Fruit fly (Drosophila melanogaster): ENCODE measurements around the gene Ugt36D1.

Ugt36D1 gene

DNA sequence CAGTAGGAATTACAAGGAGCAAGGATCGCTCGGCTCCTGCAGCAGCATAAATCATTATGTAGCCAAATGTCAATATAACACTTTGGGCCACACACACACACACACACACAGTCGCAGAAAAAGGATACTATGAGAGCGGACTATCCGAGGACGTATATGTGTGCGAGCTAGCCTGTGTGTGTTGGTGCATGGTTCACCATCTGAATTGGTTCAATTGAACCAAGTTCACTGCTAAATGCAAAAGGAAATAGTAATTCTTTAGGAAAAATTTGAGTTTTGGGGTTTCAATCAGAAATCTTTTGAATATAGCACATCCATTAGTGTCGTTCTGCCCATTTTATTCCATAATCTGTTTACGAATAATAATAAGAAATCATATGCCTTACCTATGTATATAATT is 22.8 kb downstream of the Ugt36D1 start:
- TF ChIP-seq rn (GFP tag; IDR thresholded peaks at IDR 0.05) (no peak), CG8159 (tag; optimal IDR thresholded peaks at IDR 0.05) (no peak), CG14655 (GFP tag; optimal IDR thresholded peaks at IDR 0.05) (no peak), CG4496 (GFP tag; IDR thresholded peaks at IDR 0.05) (no peak), Snoo (tag; optimal IDR thresholded peaks at IDR 0.05) (no peak), CG12605 (GFP tag; IDR thresholded peaks at IDR 0.05) (no peak), CG15710 (tag; optimal IDR thresholded peaks at IDR 0.05) (no peak), CG17806 (tag; optimal IDR thresholded peaks at IDR 0.05) (no peak), Pif1B (GFP tag; optimal IDR thresholded peaks at IDR 0.05) (no peak), CG32121 (GFP tag; IDR thresholded peaks at IDR 0.05) (no peak), CG9948 (tag; optimal IDR thresholded peaks at IDR 0.05) (no peak)

DNA sequence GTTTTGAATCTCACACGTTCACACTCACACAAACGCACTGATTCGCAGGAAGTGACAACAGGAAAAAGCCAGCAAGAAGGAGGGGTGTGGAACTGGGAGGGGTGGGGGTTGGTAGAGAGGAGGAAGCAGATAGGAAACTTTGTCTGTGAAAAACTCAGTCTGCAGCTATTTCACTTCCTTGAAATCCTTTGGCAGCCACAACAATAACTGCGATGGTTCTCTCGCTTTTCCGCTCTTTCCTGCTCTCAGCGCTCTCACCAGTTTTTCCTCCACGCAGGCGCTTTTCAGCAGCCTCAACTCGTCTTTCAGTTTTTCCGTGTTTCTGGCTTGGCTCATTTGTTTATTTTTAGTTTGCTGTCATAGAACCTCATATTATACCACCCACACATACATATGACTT is 23.5 kb downstream of the Ugt36D1 start:
- no peak for TF ChIP-seq Snoo (tag; optimal IDR thresholded peaks at IDR 0.05)
- TF ChIP-seq CG32121 (GFP tag; IDR thresholded peaks at IDR 0.05), result no peak
- TF ChIP-seq fd96Ca (GFP tag; IDR thresholded peaks at IDR 0.05), result no peak
- no peak for TF ChIP-seq CG13204 (GFP tag; optimal IDR thresholded peaks at IDR 0.05)
- no peak for TF ChIP-seq CG8159 (tag; optimal IDR thresholded peaks at IDR 0.05)
- TF ChIP-seq Pif1A (GFP tag; optimal IDR thresholded peaks at IDR 0.05), result no peak
- no peak for TF ChIP-seq EcR (GFP tag; optimal IDR thresholded peaks at IDR 0.05)
- TF ChIP-seq CG17806 (tag; optimal IDR thresholded peaks at IDR 0.05), result no peak
- no peak for TF ChIP-seq CG14655 (GFP tag; optimal IDR thresholded peaks at IDR 0.05)
- TF ChIP-seq CG4496 (GFP tag; IDR thresholded peaks at IDR 0.05), result no peak
- TF ChIP-seq CG10348 (GFP tag; IDR thresholded peaks at IDR 0.05), result no peak
- TF ChIP-seq gl (tag; optimal IDR thresholded peaks at IDR 0.05), result no peak
- no peak for TF ChIP-seq CG34367 (tag; optimal IDR thresholded peaks at IDR 0.05)
- no peak for TF ChIP-seq Ets98B (GFP tag; IDR thresholded peaks at IDR 0.05)
- TF ChIP-seq CG15710 (tag; optimal IDR thresholded peaks at IDR 0.05), result no peak
- no peak for TF ChIP-seq CG12605 (GFP tag; IDR thresholded peaks at IDR 0.05)
- no peak for TF ChIP-seq CG9948 (tag; optimal IDR thresholded peaks at IDR 0.05)

- TF ChIP-seq CG4496 (GFP tag; IDR thresholded peaks at IDR 0.05) (no peak), CG17806 (tag; optimal IDR thresholded peaks at IDR 0.05) (no peak), Pif1B (GFP tag; optimal IDR thresholded peaks at IDR 0.05) (no peak), CG15710 (tag; optimal IDR thresholded peaks at IDR 0.05) (no peak), CG13204 (GFP tag; optimal IDR thresholded peaks at IDR 0.05) (no peak), CG9948 (tag; optimal IDR thresholded peaks at IDR 0.05) (no peak)
Observed at dm6 chr2L:18852249-18852648, 28.9 kb downstream of the Ugt36D1 start.

DNA sequence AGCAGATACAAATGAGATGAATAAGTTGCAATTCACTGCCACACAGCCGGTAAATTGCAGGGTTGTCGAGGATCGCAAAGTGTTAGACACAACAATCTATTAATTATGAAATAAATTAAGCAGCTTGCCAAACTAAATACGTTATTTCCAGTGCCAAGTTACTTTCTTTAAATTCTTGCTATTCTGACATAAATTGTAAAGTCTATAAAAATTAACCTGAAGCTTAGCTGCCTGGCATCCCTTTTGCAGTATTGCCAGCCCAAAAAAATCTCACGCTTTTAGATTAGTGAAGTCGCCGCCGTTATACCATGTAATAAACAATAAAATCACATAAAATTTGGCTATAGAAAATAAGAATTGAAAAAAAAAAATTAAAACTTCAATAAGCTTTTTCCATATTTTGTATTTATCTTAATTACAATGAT is 34.3 kb downstream of the Ugt36D1 start:
- TF ChIP-seq CG9948 (tag; optimal IDR thresholded peaks at IDR 0.05) (peak; percentile 94), CG10348 (GFP tag; IDR thresholded peaks at IDR 0.05) (peak; percentile 83), D1 (tag; optimal IDR thresholded peaks at IDR 0.05) (peak; percentile 62), Pif1B (GFP tag; optimal IDR thresholded peaks at IDR 0.05) (peak; percentile 92), CG15710 (tag; optimal IDR thresholded peaks at IDR 0.05) (peak; percentile 95), CG14655 (GFP tag; optimal IDR thresholded peaks at IDR 0.05) (peak; percentile 95), CG8301 (tag; optimal IDR thresholded peaks at IDR 0.05) (peak; percentile 95), rn (GFP tag; IDR thresholded peaks at IDR 0.05) (peak; percentile 82), CG32121 (GFP tag; IDR thresholded peaks at IDR 0.05) (peak; percentile 95), CG12605 (GFP tag; IDR thresholded peaks at IDR 0.05) (peak; percentile 95), fd96Ca (GFP tag; IDR thresholded peaks at IDR 0.05) (peak; percentile 97), CG13204 (GFP tag; optimal IDR thresholded peaks at IDR 0.05) (peak; percentile 85), EcR (GFP tag; optimal IDR thresholded peaks at IDR 0.05) (no peak), CG17806 (tag; optimal IDR thresholded peaks at IDR 0.05) (peak; percentile 96), Ets98B (GFP tag; IDR thresholded peaks at IDR 0.05) (peak; percentile 97), CG8159 (tag; optimal IDR thresholded peaks at IDR 0.05) (peak; percentile 94), Pif1A (GFP tag; optimal IDR thresholded peaks at IDR 0.05) (peak; percentile 96), CG34367 (tag; optimal IDR thresholded peaks at IDR 0.05) (peak; percentile 95), gl (tag; optimal IDR thresholded peaks at IDR 0.05) (peak; percentile 87), Snoo (tag; optimal IDR thresholded peaks at IDR 0.05) (peak; percentile 95), CG4496 (GFP tag; IDR thresholded peaks at IDR 0.05) (peak; percentile 98)

dm6 chr2L:18858661-18859532 is 35.5 kb downstream of the Ugt36D1 start, which contains the start of the genes CG10602 and mRpL13:
Gene CG10602 (minus strand): TSS chr2L:18859248.
Gene mRpL13 (minus strand): TSS chr2L:18859248.
- TF ChIP-seq CG8301 (tag; optimal IDR thresholded peaks at IDR 0.05), result no peak
- no peak for TF ChIP-seq CG34367 (tag; optimal IDR thresholded peaks at IDR 0.05)
- TF ChIP-seq D1 (tag; optimal IDR thresholded peaks at IDR 0.05), result peak; percentile 90

DNA sequence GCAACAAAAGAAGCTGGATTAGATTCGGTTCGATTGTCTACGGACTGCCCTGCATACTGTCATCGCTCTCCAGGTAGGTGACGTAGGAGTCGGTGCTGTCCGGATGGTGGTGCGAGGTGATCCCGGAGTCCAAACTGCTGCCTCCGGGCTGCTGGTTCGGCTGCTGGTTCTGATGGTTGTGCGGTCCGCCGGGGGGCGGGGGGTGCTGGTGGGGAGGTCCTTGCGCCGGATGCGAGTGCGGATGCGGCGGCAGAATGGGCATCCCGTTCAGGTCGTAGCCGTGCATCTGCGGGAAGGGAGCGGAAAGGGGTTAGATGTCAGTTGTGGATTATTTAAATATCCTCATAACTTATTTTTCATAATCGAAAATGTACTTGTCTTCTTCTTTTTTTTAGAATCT is 37.6 kb downstream of the Ugt36D1 start:
- TF ChIP-seq D1 (tag; optimal IDR thresholded peaks at IDR 0.05), result no peak
- no peak for TF ChIP-seq CG4496 (GFP tag; IDR thresholded peaks at IDR 0.05)
- TF ChIP-seq CG32121 (GFP tag; IDR thresholded peaks at IDR 0.05), result no peak
- no peak for TF ChIP-seq CG14655 (GFP tag; optimal IDR thresholded peaks at IDR 0.05)
- no peak for TF ChIP-seq Pif1A (GFP tag; optimal IDR thresholded peaks at IDR 0.05)

Measured in whole organism, pupa.